Fruit fly (Drosophila melanogaster) S2 (cell line): ENCODE measurements around the gene CG43121.

Experiments
- CG8478 ChIP-seq: fragments of >200 bp; optimal IDR thresholded peaks from 2 replicates; lab custom pipeline; 2018
- CTCF ChIP-seq, 2 experiments: fragments of >200 bp; optimal IDR thresholded peaks; 2 replicates each; lab custom pipeline; 2018

DNA sequence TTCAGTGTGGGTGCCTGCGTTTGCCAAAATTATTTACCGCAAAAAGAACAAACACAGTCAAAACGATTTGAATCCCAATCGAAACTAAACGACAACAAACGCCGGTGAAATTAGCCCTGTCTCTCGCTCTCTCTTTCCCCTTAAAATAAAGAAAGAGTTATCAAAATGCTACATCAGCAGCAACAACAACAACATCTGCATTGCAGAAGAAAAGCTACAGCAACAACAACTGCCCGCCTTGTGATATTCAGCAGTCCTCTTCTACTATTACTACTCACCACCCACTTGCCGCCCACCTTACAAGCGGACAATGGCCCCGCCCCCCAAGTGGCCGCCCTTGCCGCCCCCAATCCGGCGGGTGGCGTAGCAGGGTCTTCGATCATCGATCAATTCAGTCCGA lies 39.3 kb downstream of the CG43121 start:
- TF ChIP-seq CG8478 (lab: Kevin White, UChicago) (no peak), CTCF (optimal IDR thresholded peaks at IDR 0.05; lab: Kevin White, UChicago) (no peak)
